Fruit fly (Drosophila melanogaster) whole organism, prepupa: ENCODE results near the gene sinu.

Source experiments
- Blimp-1 ChIP-seq: fragments of 200-800 bp; sonication (Bioruptor generic); optimal IDR thresholded peaks from 3 replicates; lab custom pipeline; 2017; ENCODE audit warnings: missing biosample characterization, missing genetic modification characterization, mild to moderate bottlenecking, moderate library complexity, missing genetic modification reagents
- CG10631 ChIP-seq: fragments of 200-800 bp; sonication (Bioruptor generic); optimal IDR thresholded peaks from 2 replicates; lab custom pipeline; 2016; ENCODE audit warnings: missing biosample characterization, missing genetic modification characterization
- CG11294 ChIP-seq: fragments of 200-800 bp; sonication (Bioruptor generic); IDR thresholded peaks from 2 replicates; pipeline ENCODE4 v1.3.6; 2022; ENCODE audit warnings: missing biosample characterization, missing genetic modification characterization
- CG15336 ChIP-seq: fragments of 200-800 bp; sonication (Bioruptor generic); IDR thresholded peaks from 2 replicates; pipeline ENCODE4 v1.3.6; 2022; ENCODE audit warnings: missing biosample characterization, missing genetic modification characterization
- CG1621 ChIP-seq: fragments of 200-800 bp; sonication (Bioruptor generic); optimal IDR thresholded peaks from 3 replicates; lab custom pipeline; 2018; ENCODE audit warnings: missing biosample characterization, mild to moderate bottlenecking, missing genetic modification characterization
- CG31627 ChIP-seq: fragments of 200-800 bp; sonication (Bioruptor generic); optimal IDR thresholded peaks from 3 replicates; lab custom pipeline; 2016; ENCODE audit warnings: missing biosample characterization, missing genetic modification characterization
- CG32006 ChIP-seq: fragments of 200-800 bp; sonication (Bioruptor generic); optimal IDR thresholded peaks from 3 replicates; lab custom pipeline; 2017; ENCODE audit warnings: missing biosample characterization, mild to moderate bottlenecking, missing genetic modification characterization
- CG3919 ChIP-seq: fragments of 200-800 bp; sonication (Bioruptor generic); optimal IDR thresholded peaks from 3 replicates; lab custom pipeline; 2016; ENCODE audit warnings: missing biosample characterization, missing genetic modification characterization
- CG6163 ChIP-seq: fragments of 200-800 bp; sonication (Bioruptor generic); IDR thresholded peaks from 3 replicates; pipeline ENCODE4 v1.3.6; 2022; ENCODE audit warnings: missing biosample characterization, missing genetic modification characterization
- CG6276 ChIP-seq: fragments of 200-800 bp; sonication (Bioruptor generic); optimal IDR thresholded peaks from 2 replicates; lab custom pipeline; 2017; ENCODE audit warnings: missing biosample characterization, mild to moderate bottlenecking, missing genetic modification characterization
- CG6792 ChIP-seq: fragments of 200-800 bp; sonication (Bioruptor generic); optimal IDR thresholded peaks from 3 replicates; lab custom pipeline; 2016; ENCODE audit warnings: missing biosample characterization, missing genetic modification characterization
- CG6808 ChIP-seq: fragments of 200-800 bp; sonication (Bioruptor generic); optimal IDR thresholded peaks from 3 replicates; lab custom pipeline; 2017; ENCODE audit warnings: missing biosample characterization, missing genetic modification characterization, mild to moderate bottlenecking, moderate library complexity, missing genetic modification reagents
- CG6854 ChIP-seq: fragments of 200-800 bp; sonication (Bioruptor generic); optimal IDR thresholded peaks from 2 replicates; lab custom pipeline; 2017; ENCODE audit warnings: missing biosample characterization, mild to moderate bottlenecking, missing genetic modification characterization
- CG8119 ChIP-seq: fragments of 200-800 bp; sonication (Bioruptor generic); IDR thresholded peaks from 3 replicates; pipeline ENCODE4 v1.3.6; 2022; ENCODE audit warnings: missing biosample characterization, missing genetic modification characterization
- CG8632 ChIP-seq: fragments of 200-800 bp; sonication (Bioruptor generic); optimal IDR thresholded peaks from 3 replicates; lab custom pipeline; 2016; ENCODE audit warnings: missing biosample characterization, missing genetic modification characterization
- CG9139 ChIP-seq: fragments of 200-800 bp; sonication (Bioruptor generic); optimal IDR thresholded peaks from 3 replicates; lab custom pipeline; 2017; ENCODE audit warnings: missing biosample characterization, mild to moderate bottlenecking, missing genetic modification characterization
- Eip75B ChIP-seq: fragments of 200-800 bp; sonication (Bioruptor generic); optimal IDR thresholded peaks from 3 replicates; lab custom pipeline; 2016; ENCODE audit warnings: missing biosample characterization, missing genetic modification characterization
- Eip78C ChIP-seq: fragments of 200-800 bp; sonication (Bioruptor generic); peaks from one replicate; lab custom pipeline; 2016; ENCODE audit warnings: missing biosample characterization, missing genetic modification characterization
- Eip93F ChIP-seq: fragments of 200-800 bp; sonication (Bioruptor generic); optimal IDR thresholded peaks from 2 replicates; lab custom pipeline; 2016; ENCODE audit warnings: missing biosample characterization, mild to moderate bottlenecking, missing genetic modification characterization
- Ets21C ChIP-seq: fragments of 200-800 bp; sonication (Bioruptor generic); optimal IDR thresholded peaks from 3 replicates; lab custom pipeline; 2016; ENCODE audit warnings: missing biosample characterization, missing genetic modification characterization
- Ets96B ChIP-seq: fragments of 200-800 bp; optimal IDR thresholded peaks from 2 replicates; lab custom pipeline; 2019; ENCODE audit warnings: missing biosample characterization, mild to moderate bottlenecking, missing genetic modification characterization, moderate library complexity
- Gug ChIP-seq: fragments of 200-800 bp; sonication (Bioruptor generic); IDR thresholded peaks from 2 replicates; pipeline ENCODE4 v1.3.6; 2022; ENCODE audit warnings: missing biosample characterization, missing genetic modification characterization
- Hr38 ChIP-seq: sonication (Bioruptor generic); optimal IDR thresholded peaks from 2 replicates; lab custom pipeline; 2016; ENCODE audit warnings: missing biosample characterization, missing genetic modification characterization
- Hr39 ChIP-seq: fragments of 200-800 bp; sonication (Bioruptor generic); optimal IDR thresholded peaks from 2 replicates; lab custom pipeline; 2016; ENCODE audit warnings: missing biosample characterization, missing genetic modification characterization
- Hr4 ChIP-seq: fragments of 200-800 bp; sonication (Bioruptor generic); optimal IDR thresholded peaks from 3 replicates; lab custom pipeline; 2016; ENCODE audit warnings: missing biosample characterization, missing genetic modification characterization
- Met ChIP-seq: fragments of 200-800 bp; sonication (Bioruptor generic); optimal IDR thresholded peaks from 3 replicates; lab custom pipeline; 2016; ENCODE audit warnings: missing biosample characterization, missing genetic modification characterization
- OdsH ChIP-seq: fragments of 200-800 bp; sonication (Bioruptor generic); optimal IDR thresholded peaks from 3 replicates; lab custom pipeline; 2016; ENCODE audit warnings: missing biosample characterization, missing genetic modification characterization
- Sox102F ChIP-seq: fragments of 200-800 bp; sonication (Bioruptor generic); optimal IDR thresholded peaks from 2 replicates; lab custom pipeline; 2016; ENCODE audit warnings: missing biosample characterization, mild to moderate bottlenecking, missing genetic modification characterization
- Sox14 ChIP-seq: fragments of 200-800 bp; sonication (Bioruptor generic); optimal IDR thresholded peaks from 3 replicates; lab custom pipeline; 2016; ENCODE audit warnings: missing biosample characterization, missing genetic modification characterization
- Sox15 ChIP-seq: fragments of 200-800 bp; sonication (Bioruptor generic); optimal IDR thresholded peaks from 3 replicates; lab custom pipeline; 2016; ENCODE audit warnings: missing biosample characterization, missing genetic modification characterization
- achi ChIP-seq: fragments of 200-800 bp; sonication (Bioruptor generic); optimal IDR thresholded peaks from 3 replicates; lab custom pipeline; 2016; ENCODE audit warnings: missing biosample characterization, missing genetic modification characterization
- acj6 ChIP-seq: fragments of 200-800 bp; sonication (Bioruptor generic); optimal IDR thresholded peaks from 3 replicates; lab custom pipeline; 2016; ENCODE audit warnings: missing biosample characterization, missing genetic modification characterization
- cyc ChIP-seq: fragments of 200-800 bp; sonication (Bioruptor generic); optimal IDR thresholded peaks from 3 replicates; lab custom pipeline; 2016; ENCODE audit warnings: missing biosample characterization, missing genetic modification characterization
- eg ChIP-seq: fragments of 200-800 bp; sonication (Bioruptor generic); IDR thresholded peaks from 3 replicates; pipeline ENCODE4 v1.3.6; 2022; ENCODE audit warnings: missing biosample characterization, missing genetic modification characterization
- esn ChIP-seq: fragments of 200-800 bp; sonication (Bioruptor generic); optimal IDR thresholded peaks from 2 replicates; lab custom pipeline; 2016; ENCODE audit warnings: missing biosample characterization, mild to moderate bottlenecking, missing genetic modification characterization, moderate library complexity
- lz ChIP-seq: fragments of 200-800 bp; sonication (Bioruptor generic); optimal IDR thresholded peaks from 3 replicates; lab custom pipeline; 2016; ENCODE audit warnings: missing biosample characterization, missing genetic modification characterization
- net ChIP-seq: fragments of 200-800 bp; sonication (Bioruptor generic); optimal IDR thresholded peaks from 3 replicates; lab custom pipeline; 2016; ENCODE audit warnings: missing biosample characterization, missing genetic modification characterization
- pdm3 ChIP-seq: fragments of 200-800 bp; sonication (Bioruptor generic); optimal IDR thresholded peaks from 3 replicates; lab custom pipeline; 2016; ENCODE audit warnings: missing biosample characterization, missing genetic modification characterization
- salr ChIP-seq, 2 experiments: fragments of 200-800 bp; sonication (Bioruptor generic); optimal IDR thresholded peaks; 3 replicates each; lab custom pipeline; 2016 to 2018; ENCODE audit warnings: missing biosample characterization in 2 of 2, missing genetic modification characterization in 2 of 2, mild to moderate bottlenecking in 1 of 2
- ss ChIP-seq, 2 experiments: fragments of 200-800 bp; sonication (Bioruptor generic); optimal IDR thresholded peaks; 2 replicates in 1 of 2; 3 replicates in 1 of 2; lab custom pipeline; 2017 to 2018; ENCODE audit warnings: mild to moderate bottlenecking in 2 of 2, missing biosample characterization in 2 of 2, missing genetic modification characterization in 2 of 2, moderate library complexity in 1 of 2
- svp ChIP-seq: fragments of 200-800 bp; sonication (Bioruptor generic); peaks from one replicate; lab custom pipeline; 2016; ENCODE audit warnings: missing biosample characterization, missing genetic modification characterization
- vri ChIP-seq: fragments of 200-800 bp; sonication (Bioruptor generic); optimal IDR thresholded peaks from 3 replicates; lab custom pipeline; 2016; ENCODE audit warnings: missing biosample characterization, mild to moderate bottlenecking, missing genetic modification characterization

Gene sinu

DNA sequence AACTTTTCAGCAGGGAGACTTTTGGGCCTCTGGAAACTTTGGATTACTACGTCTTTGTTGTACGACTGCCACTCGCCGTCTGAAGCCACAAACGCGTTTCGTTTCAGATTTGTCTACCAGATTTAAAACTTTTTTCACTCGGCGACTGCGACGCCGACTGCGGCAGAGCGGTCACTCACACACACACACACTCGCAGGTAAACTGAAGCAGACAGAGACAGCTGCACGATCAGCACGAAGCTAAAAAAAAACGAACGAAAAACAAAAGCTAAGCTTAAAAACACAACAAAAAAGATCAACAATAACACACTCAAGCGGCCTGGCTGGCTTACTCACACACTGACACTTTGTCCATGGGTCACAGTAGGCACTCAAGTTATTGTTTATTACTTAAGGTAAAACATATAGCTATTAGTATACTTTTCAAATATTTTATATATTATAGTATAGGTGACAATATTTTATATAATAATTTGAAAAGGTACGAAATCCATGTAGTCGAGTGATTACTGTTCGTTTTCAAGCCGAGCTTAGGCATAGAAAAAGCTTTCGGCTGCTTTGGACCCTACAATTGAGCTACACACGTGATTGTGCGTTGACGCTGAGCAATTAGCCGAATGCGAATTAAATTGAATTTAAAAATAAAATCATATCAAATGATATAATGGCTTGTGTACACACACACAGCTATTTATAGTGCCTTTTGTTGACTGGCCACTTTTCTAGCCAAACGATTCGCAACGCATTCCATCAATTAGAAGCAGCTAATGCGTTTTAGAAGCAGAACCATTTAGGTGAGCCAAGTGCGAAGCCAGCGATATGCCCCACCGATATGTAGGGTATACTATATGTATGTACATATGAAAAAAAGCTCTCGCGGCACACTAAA is 16.1 kb upstream of the sinu start, which contains the start of gene Msr-110 (continued):
- TF ChIP-seq Ets96B (tag; lab: Kevin White, UChicago) (peak; percentile 81), CG8119 (peak; percentile 97), achi (peak; percentile 94), salr (GFP tag; optimal IDR thresholded peaks at IDR 0.05; lab: Kevin White, UChicago) (peak; percentile 91 to 96), OdsH (peak; percentile 91), CG6808 (GFP tag; lab: Kevin White, UChicago) (peak; percentile 96), CG6854 (GFP tag; lab: Kevin White, UChicago) (peak; percentile 95), CG8632 (GFP tag; lab: Kevin White, UChicago) (peak; percentile 91), CG6276 (GFP tag; lab: Kevin White, UChicago) (peak; percentile 95), Blimp-1 (GFP tag; lab: Kevin White, UChicago) (no peak), CG9139 (GFP tag; lab: Kevin White, UChicago) (peak; percentile 99), CG3919 (peak; percentile 93), Sox102F (peak; percentile 96), CG15336 (GFP tag; lab: Robert Waterston, UW) (peak; percentile 97), CG10631 (peak; percentile 92), cyc (GFP tag; lab: Kevin White, UChicago) (peak; percentile 69), Hr39 (GFP tag; lab: Kevin White, UChicago) (peak; percentile 71), net (GFP tag; lab: Kevin White, UChicago) (peak; percentile 97), Sox14 (GFP tag; lab: Kevin White, UChicago) (peak; percentile 78), CG6792 (GFP tag; lab: Kevin White, UChicago) (peak; percentile 86), Ets21C (GFP tag; lab: Kevin White, UChicago) (peak; percentile 50), lz (GFP tag; lab: Kevin White, UChicago) (peak; percentile 72), svp (GFP tag; lab: Kevin White, UChicago) (peak; percentile 90), pdm3 (GFP tag; lab: Kevin White, UChicago) (peak; percentile 83), Eip93F (peak; percentile 82), esn (peak; percentile 86), vri (GFP tag; lab: Kevin White, UChicago) (peak; percentile 96)

DNA sequence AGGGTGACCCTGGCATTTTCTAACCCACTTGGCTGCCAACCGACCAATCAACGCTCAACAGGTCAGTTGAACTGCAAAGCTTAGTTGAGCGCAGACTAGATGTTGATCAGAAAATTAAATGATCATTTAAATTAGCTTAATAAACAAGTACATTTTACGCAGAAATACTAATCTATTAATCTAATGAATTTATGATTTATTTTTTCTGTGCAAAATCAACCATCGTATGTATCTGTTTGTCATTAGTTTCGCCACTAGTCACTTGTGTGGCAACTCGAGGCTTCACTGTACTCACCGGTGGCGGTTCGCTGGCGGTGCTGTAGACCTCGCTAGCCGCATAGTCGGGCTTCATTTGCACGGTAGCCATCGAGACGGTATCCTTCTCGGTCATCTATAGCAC is 15.1 kb upstream of the sinu start:
- TF ChIP-seq CG32006 (GFP tag; lab: Kevin White, UChicago) (peak; percentile 33), CG6163 (GFP tag; lab: Robert Waterston, UW) (peak; percentile 19; the same call in 1 of the 3 replicates), pdm3 (GFP tag; lab: Kevin White, UChicago) (peak; percentile 1), eg (GFP tag; lab: Robert Waterston, UW) (peak; percentile 47; the same call in 2 of the 3 replicates), Eip78C (GFP tag; lab: Kevin White, UChicago) (peak; percentile 51), svp (GFP tag; lab: Kevin White, UChicago) (no peak), esn (no peak), Eip75B (GFP tag; lab: Kevin White, UChicago) (no peak)

DNA sequence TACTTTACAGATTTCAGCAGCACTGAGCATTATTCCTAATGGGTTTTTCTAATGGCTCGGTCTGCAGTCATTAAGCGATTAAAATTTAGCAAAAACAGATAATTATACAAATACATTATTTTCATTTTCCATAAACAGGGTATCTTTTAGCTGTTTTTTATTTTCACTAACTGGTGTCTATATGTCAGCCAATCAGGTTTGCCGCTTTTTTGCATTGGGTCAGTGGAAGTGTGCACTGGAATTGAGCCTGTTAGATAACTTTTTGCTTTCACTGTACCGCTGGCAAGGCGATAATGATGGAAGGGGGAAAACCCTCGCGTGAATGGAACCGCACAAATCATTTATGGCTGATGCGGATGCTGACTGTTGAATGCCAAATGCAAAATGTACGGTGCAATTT is 14.1 kb upstream of the sinu start:
- TF ChIP-seq eg (GFP tag; lab: Robert Waterston, UW) (no peak), Hr4 (GFP tag; lab: Kevin White, UChicago) (no peak), CG11294 (no peak), CG10631 (no peak), Eip78C (GFP tag; lab: Kevin White, UChicago) (peak; percentile 26), Sox15 (GFP tag; lab: Kevin White, UChicago) (no peak)

DNA sequence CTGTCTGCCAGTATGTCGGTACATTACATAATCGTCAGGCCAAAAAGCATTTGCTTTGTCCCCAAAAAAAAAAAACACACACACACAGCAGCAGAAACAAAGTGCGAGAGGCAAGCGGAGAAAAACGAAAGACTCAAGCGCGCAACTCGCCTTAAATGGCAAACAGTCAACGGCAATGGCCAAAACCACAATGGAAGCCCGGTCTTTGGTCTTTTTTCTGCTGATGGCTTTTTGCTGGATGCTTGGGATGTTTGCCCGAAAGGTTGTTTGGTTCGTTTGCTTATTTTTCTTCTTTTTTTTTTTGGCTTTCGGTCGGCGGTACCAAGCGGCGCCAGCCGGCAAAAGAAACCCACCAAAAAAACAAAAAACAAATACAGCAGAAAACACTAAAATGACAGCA is 9.7 kb upstream of the sinu start:
- TF ChIP-seq Sox15 (GFP tag; lab: Kevin White, UChicago) (no peak), ss (GFP tag; optimal IDR thresholded peaks at IDR 0.05; lab: Kevin White, UChicago) (no peak), CG31627 (GFP tag; lab: Kevin White, UChicago) (no peak), CG6808 (GFP tag; lab: Kevin White, UChicago) (no peak), vri (GFP tag; lab: Kevin White, UChicago) (peak; percentile 85), achi (no peak), Eip75B (GFP tag; lab: Kevin White, UChicago) (no peak), acj6 (GFP tag; lab: Kevin White, UChicago) (no peak), Gug (no peak), Blimp-1 (GFP tag; lab: Kevin White, UChicago) (no peak), CG3919 (no peak), CG10631 (no peak), CG9139 (GFP tag; lab: Kevin White, UChicago) (no peak), Hr38 (GFP tag; lab: Kevin White, UChicago) (no peak), Hr39 (GFP tag; lab: Kevin White, UChicago) (no peak), Met (GFP tag; lab: Kevin White, UChicago) (peak; percentile 9), esn (no peak), Eip93F (no peak), salr (GFP tag; optimal IDR thresholded peaks at IDR 0.05; lab: Kevin White, UChicago) (no peak), CG1621 (tag; lab: Kevin White, UChicago) (no peak), eg (GFP tag; lab: Robert Waterston, UW) (peak; percentile 45; the same call in 2 of the 3 replicates), CG6792 (GFP tag; lab: Kevin White, UChicago) (no peak)
